Fruit fly (Drosophila melanogaster): ENCODE measurements around the gene mtrm.

The mtrm gene

dm6 chr3L:8371538-8371937 is 41.3 kb upstream of the mtrm start:
- no peak for TF ChIP-seq CG16779 (tag; optimal IDR thresholded peaks at IDR 0.05)
- TF ChIP-seq acj6 (GFP tag; optimal IDR thresholded peaks at IDR 0.05) = no peak
- no peak for TF ChIP-seq CG9139 (GFP tag; optimal IDR thresholded peaks at IDR 0.05)
- TF ChIP-seq CG3032 (tag; optimal IDR thresholded peaks at IDR 0.05) = no peak
- no peak for TF ChIP-seq dac (GFP tag; optimal IDR thresholded peaks at IDR 0.05)
- no peak for TF ChIP-seq CG6792 (GFP tag; optimal IDR thresholded peaks at IDR 0.05)
- TF ChIP-seq svp (GFP tag) = peak; percentile 56
- no peak for TF ChIP-seq salr (GFP tag; optimal IDR thresholded peaks at IDR 0.05)
- TF ChIP-seq CG4318 (GFP tag; optimal IDR thresholded peaks at IDR 0.05) = no peak
- TF ChIP-seq Hr38 (GFP tag; optimal IDR thresholded peaks at IDR 0.05) = no peak
- TF ChIP-seq Eip78C (GFP tag) = peak; percentile 62
- no peak for TF ChIP-seq esn (GFP tag; optimal IDR thresholded peaks at IDR 0.05)

dm6 chr3L:8372035-8372434 is 40.8 kb upstream of the mtrm start, which contains the start of gene ImpE1:
TSS of gene ImpE1 (plus strand) at chr3L:8372405.
- TF ChIP-seq CG9139 (GFP tag; optimal IDR thresholded peaks at IDR 0.05) (no peak), fd85E (GFP tag; optimal IDR thresholded peaks at IDR 0.05) (no peak), Eip78C (GFP tag) (peak; percentile 45), salr (GFP tag; optimal IDR thresholded peaks at IDR 0.05) (no peak), net (GFP tag; optimal IDR thresholded peaks at IDR 0.05) (no peak), Ets21C (GFP tag; optimal IDR thresholded peaks at IDR 0.05) (no peak), CG15336 (GFP tag; IDR thresholded peaks at IDR 0.05) (no peak), CG6854 (GFP tag; optimal IDR thresholded peaks at IDR 0.05) (peak; percentile 49), Sox102F (GFP tag; optimal IDR thresholded peaks at IDR 0.05) (peak; percentile 35), CG3919 (GFP tag; optimal IDR thresholded peaks at IDR 0.05) (peak; percentile 74), Gug (GFP tag; IDR thresholded peaks at IDR 0.05) (no peak), Hr4 (GFP tag; optimal IDR thresholded peaks at IDR 0.05) (no peak), topi (GFP tag; optimal IDR thresholded peaks at IDR 0.05) (no peak), Hr38 (GFP tag; optimal IDR thresholded peaks at IDR 0.05) (no peak), CG11762 (GFP tag; optimal IDR thresholded peaks at IDR 0.05; ENCODE audit: insufficient read depth) (no peak)

- TF ChIP-seq Sox14 (GFP tag; optimal IDR thresholded peaks at IDR 0.05) (no peak), acj6 (GFP tag; optimal IDR thresholded peaks at IDR 0.05) (no peak), dsx (GFP tag; optimal IDR thresholded peaks at IDR 0.05; ENCODE audit: poor library complexity, severe bottlenecking) (no peak), CG34406 (GFP tag; optimal IDR thresholded peaks at IDR 0.05) (no peak), ss (GFP tag; optimal IDR thresholded peaks at IDR 0.05) (no peak)
Measured at dm6 chr3L:8374107-8374506, 38.7 kb upstream of the mtrm start.

- TF ChIP-seq Hr38 (GFP tag; optimal IDR thresholded peaks at IDR 0.05) = no peak
- peak; percentile 50 for TF ChIP-seq fkh (GFP tag; optimal IDR thresholded peaks at IDR 0.05)
- TF ChIP-seq acj6 (GFP tag; optimal IDR thresholded peaks at IDR 0.05) = no peak
- TF ChIP-seq CG8119 (GFP tag; IDR thresholded peaks at IDR 0.05) = no peak
- TF ChIP-seq dac (GFP tag; optimal IDR thresholded peaks at IDR 0.05) = no peak
- TF ChIP-seq svp (GFP tag) = no peak
Measured at dm6 chr3L:8379161-8379560, 33.7 kb upstream of the mtrm start.

dm6 chr3L:8383968-8384367 is 28.8 kb upstream of the mtrm start:
- no peak for TF ChIP-seq CG8319 (GFP tag; optimal IDR thresholded peaks at IDR 0.05)
- no peak for TF ChIP-seq Hr39 (GFP tag; optimal IDR thresholded peaks at IDR 0.05)
- no peak for TF ChIP-seq Lpt (GFP tag; optimal IDR thresholded peaks at IDR 0.05)
- TF ChIP-seq CG8119 (GFP tag; IDR thresholded peaks at IDR 0.05) = peak; percentile 60
- no peak for TF ChIP-seq vri (GFP tag; optimal IDR thresholded peaks at IDR 0.05)
- TF ChIP-seq CG6854 (GFP tag; optimal IDR thresholded peaks at IDR 0.05) = no peak
- TF ChIP-seq fd85E (GFP tag; optimal IDR thresholded peaks at IDR 0.05) = no peak
- TF ChIP-seq CG7368 (GFP tag; optimal IDR thresholded peaks at IDR 0.05) = no peak
- no peak for TF ChIP-seq Blimp-1 (GFP tag; optimal IDR thresholded peaks at IDR 0.05)
- TF ChIP-seq net (GFP tag; optimal IDR thresholded peaks at IDR 0.05) = peak; percentile 24
- peak; percentile 84 for TF ChIP-seq CG32006 (GFP tag; optimal IDR thresholded peaks at IDR 0.05)
- TF ChIP-seq CG8632 (GFP tag; optimal IDR thresholded peaks at IDR 0.05) = no peak
- TF ChIP-seq CG10669 (GFP tag; optimal IDR thresholded peaks at IDR 0.05) = no peak
- TF ChIP-seq CG10631 (GFP tag; optimal IDR thresholded peaks at IDR 0.05) = no peak
- TF ChIP-seq Ets21C (GFP tag; optimal IDR thresholded peaks at IDR 0.05) = no peak
- peak; percentile 69 for TF ChIP-seq Hr4 (GFP tag; optimal IDR thresholded peaks at IDR 0.05)
- TF ChIP-seq CG3919 (GFP tag; optimal IDR thresholded peaks at IDR 0.05) = no peak
- TF ChIP-seq eg (GFP tag; IDR thresholded peaks at IDR 0.05) = peak; percentile 50; the same call in 2 of the 3 replicates
- TF ChIP-seq CG11294 (GFP tag; IDR thresholded peaks at IDR 0.05) = no peak
- TF ChIP-seq Sox14 (GFP tag; optimal IDR thresholded peaks at IDR 0.05) = no peak
- TF ChIP-seq CG6808 (GFP tag; optimal IDR thresholded peaks at IDR 0.05) = no peak
- no peak for TF ChIP-seq fkh (GFP tag; optimal IDR thresholded peaks at IDR 0.05)
- TF ChIP-seq Sox15 (GFP tag; optimal IDR thresholded peaks at IDR 0.05) = no peak
- TF ChIP-seq CG11762 (GFP tag; optimal IDR thresholded peaks at IDR 0.05; ENCODE audit: insufficient read depth) = no peak
- TF ChIP-seq CG34406 (GFP tag; optimal IDR thresholded peaks at IDR 0.05) = no peak
- TF ChIP-seq esn (GFP tag; optimal IDR thresholded peaks at IDR 0.05) = no peak
